Fruit fly (Drosophila melanogaster) Kc167 (cell line): ENCODE results near the gene DnaJ-H.

Experiments used
- Myc ChIP-seq: fragments of >200 bp; optimal IDR thresholded peaks from 2 replicates; lab custom pipeline; 2017; ENCODE audit warnings: missing external identifiers
- Sin3A ChIP-seq: fragments of >200 bp; optimal IDR thresholded peaks from 2 replicates; lab custom pipeline; 2018; ENCODE audit warnings: missing external identifiers
- h ChIP-seq: fragments of >200 bp; optimal IDR thresholded peaks from 3 replicates; lab custom pipeline; 2018; ENCODE audit warnings: missing external identifiers
- insv ChIP-seq: fragments of >200 bp; optimal IDR thresholded peaks from 3 replicates; lab custom pipeline; 2018; ENCODE audit warnings: missing external identifiers
- psq ChIP-seq: fragments of >200 bp; optimal IDR thresholded peaks from 2 replicates; lab custom pipeline; 2017; ENCODE audit warnings: missing external identifiers
- ttk ChIP-seq: sonication (Bioruptor generic); optimal IDR thresholded peaks from 2 replicates; lab custom pipeline; 2017; ENCODE audit warnings: missing external identifiers

Gene DnaJ-H

dm6 chr2L:13156349-13156748 lies 9.5 kb downstream of the DnaJ-H start:
- no peak for TF ChIP-seq h (lab: Kevin White, UChicago)
- no peak for TF ChIP-seq Sin3A
- TF ChIP-seq psq (lab: Kevin White, UChicago) = no peak
- no peak for TF ChIP-seq ttk
- TF ChIP-seq insv = no peak
- TF ChIP-seq Myc (lab: Kevin White, UChicago) = no peak

dm6 chr2L:13154313-13154712 lies 11.6 kb downstream of the DnaJ-H start:
- TF ChIP-seq ttk (no peak), insv (no peak), psq (lab: Kevin White, UChicago) (no peak), Sin3A (no peak), Myc (lab: Kevin White, UChicago) (no peak), h (lab: Kevin White, UChicago) (no peak)

- TF ChIP-seq Sin3A = no peak
- TF ChIP-seq Myc (lab: Kevin White, UChicago) = no peak
- no peak for TF ChIP-seq h (lab: Kevin White, UChicago)
- TF ChIP-seq psq (lab: Kevin White, UChicago) = no peak
- no peak for TF ChIP-seq insv
- TF ChIP-seq ttk = no peak
These were observed 19.6 kb downstream of the DnaJ-H start for dm6 chr2L:13146254-13146653.

- TF ChIP-seq h (lab: Kevin White, UChicago) (no peak), ttk (no peak), Sin3A (no peak), insv (no peak), psq (lab: Kevin White, UChicago) (no peak)
These were observed 20.7 kb downstream of the DnaJ-H start for dm6 chr2L:13145035-13145683.

- TF ChIP-seq h (lab: Kevin White, UChicago) = no peak
These were observed 22.4 kb downstream of the DnaJ-H start, which contains the start of gene CG16978 for dm6 chr2L:13143522-13143921. Gene CG16978, minus strand, starts transcription at chr2L:13143622.

dm6 chr2L:13142803-13143202 lies 23.1 kb downstream of the DnaJ-H start, which contains the start of gene CG9928:
Gene CG9928, minus strand, starts transcription at chr2L:13142903.
- TF ChIP-seq psq (lab: Kevin White, UChicago) = no peak
- no peak for TF ChIP-seq insv
- no peak for TF ChIP-seq ttk
- no peak for TF ChIP-seq Sin3A
- no peak for TF ChIP-seq Myc (lab: Kevin White, UChicago)
- no peak for TF ChIP-seq h (lab: Kevin White, UChicago)

- TF ChIP-seq Myc (lab: Kevin White, UChicago) (no peak), psq (lab: Kevin White, UChicago) (no peak), h (lab: Kevin White, UChicago) (no peak), insv (no peak), ttk (no peak), Sin3A (no peak)
These were observed 25.0 kb downstream of the DnaJ-H start for dm6 chr2L:13140891-13141290.

- no peak for TF ChIP-seq ttk
- no peak for TF ChIP-seq Myc (lab: Kevin White, UChicago)
- TF ChIP-seq insv = no peak
- no peak for TF ChIP-seq h (lab: Kevin White, UChicago)
- TF ChIP-seq psq (lab: Kevin White, UChicago) = no peak
These were observed 29.9 kb downstream of the DnaJ-H start for dm6 chr2L:13135929-13136328.

dm6 chr2L:13130291-13130690 lies 35.6 kb downstream of the DnaJ-H start, which contains the start of gene CG5122:
Gene CG5122, plus strand, starts transcription at chr2L:13130591.
- TF ChIP-seq Myc (lab: Kevin White, UChicago) (no peak), ttk (no peak), psq (lab: Kevin White, UChicago) (no peak), h (lab: Kevin White, UChicago) (no peak), Sin3A (no peak), insv (no peak)

dm6 chr2L:13122526-13122925 lies 43.3 kb downstream of the DnaJ-H start:
- TF ChIP-seq h (lab: Kevin White, UChicago) = no peak
- TF ChIP-seq insv = no peak
- TF ChIP-seq Sin3A = no peak
- TF ChIP-seq psq (lab: Kevin White, UChicago) = no peak
- no peak for TF ChIP-seq ttk
- TF ChIP-seq Myc (lab: Kevin White, UChicago) = no peak

dm6 chr2L:13119034-13119433 lies 46.8 kb downstream of the DnaJ-H start, which contains the start of the genes CG44198 and CG43050:
Gene CG44198, minus strand, starts transcription at chr2L:13119134.
Gene CG43050, plus strand, starts transcription at chr2L:13119294.
- no peak for TF ChIP-seq Sin3A

dm6 chr2L:13116738-13117137 lies 49.1 kb downstream of the DnaJ-H start:
- no peak for TF ChIP-seq ttk
- TF ChIP-seq Sin3A = no peak
- TF ChIP-seq insv = no peak
- TF ChIP-seq Myc (lab: Kevin White, UChicago) = no peak
- no peak for TF ChIP-seq psq (lab: Kevin White, UChicago)
- no peak for TF ChIP-seq h (lab: Kevin White, UChicago)

- TF ChIP-seq ttk = no peak
These were observed 52.3 kb downstream of the DnaJ-H start for dm6 chr2L:13113580-13113979.
